Fruit fly (Drosophila melanogaster) whole organism, embryonic: ENCODE measurements around the gene CG7227.

Source experiments
- ATbp ChIP-seq: fragments of 200-800 bp; sonication (Bioruptor generic); optimal IDR thresholded peaks from 2 replicates; lab custom pipeline; 2017; ENCODE audit warnings: missing biosample characterization, mild to moderate bottlenecking, missing genetic modification characterization, missing genetic modification reagents
- Asciz ChIP-seq: fragments of 200-800 bp; sonication (Bioruptor generic); optimal IDR thresholded peaks from 2 replicates; lab custom pipeline; 2017; ENCODE audit warnings: missing biosample characterization, mild to moderate bottlenecking, missing genetic modification characterization, missing genetic modification reagents
- BEAF-32 ChIP-seq: fragments of 200-800 bp; sonication (Bioruptor generic); optimal IDR thresholded peaks from 3 replicates; lab custom pipeline; 2017; ENCODE audit warnings: missing biosample characterization, missing genetic modification characterization, mild to moderate bottlenecking, moderate library complexity, missing genetic modification reagents
- Bteb2 ChIP-seq: fragments of 200-800 bp; sonication (Bioruptor generic); optimal IDR thresholded peaks from 2 replicates; lab custom pipeline; 2016; ENCODE audit warnings: missing biosample characterization, missing genetic modification characterization
- CG11696 ChIP-seq: fragments of 200-800 bp; sonication (Bioruptor generic); IDR thresholded peaks from 2 replicates; pipeline ENCODE4 v1.3.6; 2022; ENCODE audit warnings: missing biosample characterization, missing genetic modification characterization
- CG12236 ChIP-seq: fragments of 200-800 bp; sonication (Bioruptor generic); optimal IDR thresholded peaks from 2 replicates; lab custom pipeline; 2016; ENCODE audit warnings: missing biosample characterization, missing genetic modification characterization
- CG13424 ChIP-seq: fragments of 200-800 bp; sonication (Bioruptor generic); optimal IDR thresholded peaks from 2 replicates; lab custom pipeline; 2019; ENCODE audit warnings: missing biosample characterization, mild to moderate bottlenecking, missing genetic modification characterization, moderate library complexity
- CG14050 ChIP-seq: fragments of 200-800 bp; sonication (Bioruptor generic); IDR thresholded peaks from 3 replicates; pipeline ENCODE4 v1.3.6; 2022; ENCODE audit warnings: missing biosample characterization, missing genetic modification characterization
- CG14667 ChIP-seq: fragments of 200-800 bp; sonication (Bioruptor generic); IDR thresholded peaks from 2 replicates; pipeline ENCODE4 v1.3.6; 2022; ENCODE audit warnings: missing biosample characterization, missing genetic modification characterization
- CG15514 ChIP-seq: fragments of 200-800 bp; sonication (Bioruptor generic); optimal IDR thresholded peaks from 3 replicates; lab custom pipeline; 2017; ENCODE audit warnings: missing biosample characterization, missing genetic modification characterization, mild to moderate bottlenecking, moderate library complexity, missing genetic modification reagents
- CG1647 ChIP-seq: fragments of 200-800 bp; sonication (Bioruptor generic); optimal IDR thresholded peaks from 3 replicates; lab custom pipeline; 2016; ENCODE audit warnings: missing biosample characterization, missing genetic modification characterization
- CG16815 ChIP-seq: fragments of 200-800 bp; sonication (Bioruptor generic); optimal IDR thresholded peaks from 3 replicates; lab custom pipeline; 2017; ENCODE audit warnings: missing biosample characterization, mild to moderate bottlenecking, missing genetic modification characterization
- CG16863 ChIP-seq: fragments of 200-800 bp; sonication (Bioruptor generic); optimal IDR thresholded peaks from 3 replicates; lab custom pipeline; 2016; ENCODE audit warnings: missing biosample characterization, missing genetic modification characterization
- CG17385 ChIP-seq: fragments of 200-800 bp; sonication (Bioruptor generic); optimal IDR thresholded peaks from 3 replicates; lab custom pipeline; 2018; ENCODE audit warnings: missing biosample characterization, mild to moderate bottlenecking, missing genetic modification characterization
- CG2120 ChIP-seq: fragments of 200-800 bp; sonication (Bioruptor generic); optimal IDR thresholded peaks from 3 replicates; lab custom pipeline; 2016; ENCODE audit warnings: missing biosample characterization, missing genetic modification characterization
- CG30020 ChIP-seq: fragments of 200-800 bp; optimal IDR thresholded peaks from 2 replicates; lab custom pipeline; 2019; ENCODE audit warnings: missing biosample characterization, mild to moderate bottlenecking, missing genetic modification characterization, moderate library complexity
- CG4730 ChIP-seq: fragments of 200-800 bp; sonication (Bioruptor generic); IDR thresholded peaks from 2 replicates; pipeline ENCODE4 v1.3.6; 2022; ENCODE audit warnings: missing biosample characterization, missing genetic modification characterization
- CG5245 ChIP-seq: fragments of 200-800 bp; sonication (Bioruptor generic); optimal IDR thresholded peaks from 3 replicates; lab custom pipeline; 2016; ENCODE audit warnings: missing biosample characterization, missing genetic modification characterization
- CG6689 ChIP-seq: fragments of 200-800 bp; sonication (Bioruptor generic); IDR thresholded peaks from 2 replicates; pipeline ENCODE4 v1.3.6; 2022; ENCODE audit warnings: missing biosample characterization, missing genetic modification characterization
- CG6813 ChIP-seq: fragments of 200-800 bp; sonication (Bioruptor generic); optimal IDR thresholded peaks from 2 replicates; lab custom pipeline; 2017; ENCODE audit warnings: missing biosample characterization, missing genetic modification characterization, mild to moderate bottlenecking, moderate library complexity, missing genetic modification reagents
- CG7357 ChIP-seq: fragments of 200-800 bp; sonication (Bioruptor generic); IDR thresholded peaks from 3 replicates; pipeline ENCODE4 v1.3.6; 2022; ENCODE audit warnings: missing biosample characterization, missing genetic modification characterization
- CG7556 ChIP-seq: fragments of 200-800 bp; sonication (Bioruptor generic); optimal IDR thresholded peaks from 2 replicates; lab custom pipeline; 2017; ENCODE audit warnings: missing biosample characterization, mild to moderate bottlenecking, missing genetic modification characterization
- CG8290 ChIP-seq, 3 experiments: fragments of 200-800 bp; sonication (Bioruptor generic); optimal IDR thresholded peaks; 2 replicates each; lab custom pipeline; 2016 to 2019; ENCODE audit warnings: missing biosample characterization in 3 of 3, missing genetic modification characterization in 3 of 3, mild to moderate bottlenecking in 2 of 3, moderate library complexity in 1 of 3
- CG8924 ChIP-seq: fragments of 200-800 bp; optimal IDR thresholded peaks from 3 replicates; lab custom pipeline; 2019; ENCODE audit warnings: missing biosample characterization, mild to moderate bottlenecking, missing genetic modification characterization, moderate library complexity
- E2f1 ChIP-seq: fragments of 200-800 bp; sonication (Bioruptor generic); IDR thresholded peaks from 2 replicates; pipeline ENCODE4 v1.3.6; 2022; ENCODE audit warnings: missing biosample characterization, missing genetic modification characterization
- Elba2 ChIP-seq: fragments of 200-800 bp; sonication (Bioruptor generic); optimal IDR thresholded peaks from 3 replicates; lab custom pipeline; 2016; ENCODE audit warnings: missing biosample characterization, missing genetic modification characterization
- Hand ChIP-seq: fragments of 200-800 bp; sonication (Bioruptor generic); optimal IDR thresholded peaks from 2 replicates; lab custom pipeline; 2017; ENCODE audit warnings: mild to moderate bottlenecking, missing biosample characterization, missing genetic modification reagents, missing genetic modification characterization
- Kr ChIP-seq: fragments of 200-800 bp; sonication (Bioruptor generic); optimal IDR thresholded peaks from 2 replicates; lab custom pipeline; 2017; ENCODE audit warnings: missing biosample characterization, mild to moderate bottlenecking, missing genetic modification characterization
- Myb ChIP-seq: fragments of 200-800 bp; sonication (Bioruptor generic); optimal IDR thresholded peaks from 2 replicates; lab custom pipeline; 2016; ENCODE audit warnings: missing biosample characterization, missing genetic modification characterization
- NFAT ChIP-seq: fragments of 200-800 bp; sonication (Bioruptor generic); IDR thresholded peaks from 2 replicates; pipeline ENCODE4 v1.3.6; 2022; ENCODE audit warnings: missing biosample characterization, missing genetic modification characterization
- Ravus ChIP-seq: fragments of 200-800 bp; sonication (Bioruptor generic); IDR thresholded peaks from 2 replicates; pipeline ENCODE4 v1.3.6; 2022; ENCODE audit warnings: missing biosample characterization, missing genetic modification characterization
- Side ChIP-seq: fragments of 200-800 bp; sonication (Bioruptor generic); optimal IDR thresholded peaks from 2 replicates; lab custom pipeline; 2016; ENCODE audit warnings: missing biosample characterization, missing genetic modification characterization
- Six4 ChIP-seq: fragments of 200-800 bp; sonication (Bioruptor generic); optimal IDR thresholded peaks from 2 replicates; lab custom pipeline; 2016; ENCODE audit warnings: missing biosample characterization, missing genetic modification characterization
- Xrp1 ChIP-seq: fragments of 200-800 bp; sonication (Bioruptor generic); IDR thresholded peaks from 2 replicates; pipeline ENCODE4 v1.3.6; 2022; ENCODE audit warnings: missing biosample characterization, missing genetic modification characterization
- aop ChIP-seq: fragments of 200-800 bp; sonication (Bioruptor generic); IDR thresholded peaks from 2 replicates; pipeline ENCODE4 v1.3.6; 2022; ENCODE audit warnings: missing biosample characterization, missing genetic modification characterization
- ara ChIP-seq: fragments of 200-800 bp; sonication (Bioruptor generic); IDR thresholded peaks from 2 replicates; pipeline ENCODE4 v1.3.6; 2022; ENCODE audit warnings: missing biosample characterization, missing genetic modification characterization
- bsh ChIP-seq, 2 experiments: fragments of 200-800 bp; sonication (Bioruptor generic); optimal IDR thresholded peaks; 2 replicates each; lab custom pipeline; 2017 to 2018; ENCODE audit warnings: mild to moderate bottlenecking in 2 of 2, missing biosample characterization in 2 of 2, missing genetic modification characterization in 2 of 2, moderate library complexity in 1 of 2
- btn ChIP-seq: fragments of 200-800 bp; sonication (Bioruptor generic); optimal IDR thresholded peaks from 2 replicates; lab custom pipeline; 2016; ENCODE audit warnings: missing biosample characterization, missing genetic modification characterization
- ci ChIP-seq: fragments of 200-800 bp; sonication (Bioruptor generic); IDR thresholded peaks from 3 replicates; pipeline ENCODE4 v1.3.6; 2022; ENCODE audit warnings: missing biosample characterization, missing genetic modification characterization
- fd96Cb ChIP-seq: fragments of 200-800 bp; sonication (Bioruptor generic); optimal IDR thresholded peaks from 2 replicates; lab custom pipeline; 2018; ENCODE audit warnings: missing biosample characterization, mild to moderate bottlenecking, missing genetic modification characterization, moderate library complexity
- gem ChIP-seq: fragments of 200-800 bp; sonication (Bioruptor generic); optimal IDR thresholded peaks from 2 replicates; lab custom pipeline; 2019; ENCODE audit warnings: missing biosample characterization, mild to moderate bottlenecking, missing genetic modification characterization, moderate library complexity
- hth ChIP-seq: fragments of >200 bp; optimal IDR thresholded peaks from 2 replicates; lab custom pipeline; 2017; ENCODE audit warnings: inconsistent platforms
- ken ChIP-seq: fragments of 200-800 bp; sonication (Bioruptor generic); IDR thresholded peaks from 3 replicates; pipeline ENCODE4 v1.3.6; 2022; ENCODE audit warnings: missing biosample characterization, missing genetic modification characterization
- mam ChIP-seq: fragments of 200-800 bp; sonication (Bioruptor generic); optimal IDR thresholded peaks from 3 replicates; lab custom pipeline; 2016; ENCODE audit warnings: missing biosample characterization, missing genetic modification characterization
- pfk ChIP-seq: fragments of 200-800 bp; sonication (Bioruptor generic); optimal IDR thresholded peaks from 2 replicates; lab custom pipeline; 2018; ENCODE audit warnings: missing biosample characterization, mild to moderate bottlenecking, missing genetic modification characterization, moderate library complexity
- prd ChIP-seq, 3 experiments: fragments of >200 bp in 2 of 3; fragments of 200-800 bp in 1 of 3; sonication (Bioruptor generic) in 1 of 3; optimal IDR thresholded peaks in 2 of 3; IDR thresholded peaks in 1 of 3; 2 replicates in 2 of 3; 3 replicates in 1 of 3; pipeline versions ENCODE4 v1.3.6 to Lab custom; 2017 to 2022; ENCODE audit warnings: missing biosample characterization in 1 of 3, missing genetic modification characterization in 1 of 3
- sens ChIP-seq: fragments of 200-800 bp; sonication (Bioruptor generic); peaks from one replicate; lab custom pipeline; 2016; ENCODE audit warnings: missing biosample characterization, missing genetic modification characterization
- stc ChIP-seq: fragments of 200-800 bp; sonication (Bioruptor generic); IDR thresholded peaks from 2 replicates; pipeline ENCODE4 v1.3.6; 2022; ENCODE audit warnings: missing biosample characterization, missing genetic modification characterization
- vvl ChIP-seq: fragments of 200-800 bp; sonication (Bioruptor generic); IDR thresholded peaks from 2 replicates; pipeline ENCODE4 v1.3.6; 2022; ENCODE audit warnings: missing biosample characterization, missing genetic modification characterization
- yki ChIP-seq: fragments of >200 bp; optimal IDR thresholded peaks from 3 replicates; lab custom pipeline; 2018
- zen ChIP-seq: fragments of 200-800 bp; sonication (Bioruptor generic); optimal IDR thresholded peaks from 3 replicates; lab custom pipeline; 2018; ENCODE audit warnings: missing biosample characterization, mild to moderate bottlenecking, missing genetic modification characterization, moderate library complexity

The CG7227 gene

dm6 chr2L:7964611-7965010, 33.3 kb downstream of the CG7227 start (continued):
- no peak for TF ChIP-seq Kr (GFP tag; lab: Kevin White, UChicago)
- TF ChIP-seq prd (optimal IDR thresholded peaks at IDR 0.05; lab: Kevin White, UChicago): no peak
- peak; percentile 88 for TF ChIP-seq prd (GFP tag; IDR thresholded peaks at IDR 0.05; lab: Robert Waterston, UW)
- peak; percentile 53 for TF ChIP-seq Ravus (GFP tag; lab: Robert Waterston, UW)
- no peak for TF ChIP-seq hth (lab: Kevin White, UChicago)
- peak; percentile 76 for TF ChIP-seq CG14667 (GFP tag; lab: Robert Waterston, UW)
- TF ChIP-seq Hand (GFP tag; lab: Kevin White, UChicago): no peak
- TF ChIP-seq CG5245 (GFP tag; lab: Kevin White, UChicago): peak; percentile 53
- peak; percentile 29 for TF ChIP-seq CG15514 (GFP tag; lab: Kevin White, UChicago)
- peak; percentile 69 for TF ChIP-seq CG16863 (GFP tag; lab: Kevin White, UChicago)
- TF ChIP-seq CG6813: peak; percentile 31
- peak; percentile 38; the same call in 1 of the 2 replicates for TF ChIP-seq NFAT (GFP tag; lab: Robert Waterston, UW)
- TF ChIP-seq Side (GFP tag; lab: Kevin White, UChicago): peak; percentile 62
- peak; percentile 93 for TF ChIP-seq ci (GFP tag; lab: Robert Waterston, UW)
- peak; percentile 71 for TF ChIP-seq aop (GFP tag; lab: Robert Waterston, UW)
- TF ChIP-seq CG6689 (GFP tag; lab: Robert Waterston, UW): peak; percentile 84
- TF ChIP-seq Asciz (GFP tag; lab: Kevin White, UChicago): peak; percentile 73
- TF ChIP-seq E2f1 (GFP tag; lab: Robert Waterston, UW): peak; percentile 72
- TF ChIP-seq ATbp (GFP tag; lab: Kevin White, UChicago): peak; percentile 80
- peak; percentile 51 for TF ChIP-seq btn
- TF ChIP-seq gem (tag; lab: Kevin White, UChicago): peak; percentile 85
- peak; percentile 96 for TF ChIP-seq sens (GFP tag; lab: Kevin White, UChicago)
- no peak for TF ChIP-seq CG8290 (GFP tag; optimal IDR thresholded peaks at IDR 0.05; lab: Kevin White, UChicago)
- TF ChIP-seq CG8290 (tag; optimal IDR thresholded peaks at IDR 0.05; lab: Kevin White, UChicago): peak in 1 of 2 experiments; percentile 69
- peak; percentile 60 for TF ChIP-seq CG2120 (GFP tag; lab: Kevin White, UChicago)
- TF ChIP-seq vvl: peak; percentile 87
- TF ChIP-seq Xrp1 (GFP tag; lab: Robert Waterston, UW): peak; percentile 85
- peak; percentile 72 for TF ChIP-seq fd96Cb (tag; lab: Kevin White, UChicago)
- TF ChIP-seq BEAF-32 (GFP tag; lab: Kevin White, UChicago): no peak
- TF ChIP-seq CG17385 (GFP tag; lab: Kevin White, UChicago): peak; percentile 76
- TF ChIP-seq CG4730: peak; percentile 69
- TF ChIP-seq CG30020: no peak
- peak; percentile 49 for TF ChIP-seq CG16815 (GFP tag; lab: Kevin White, UChicago)
- peak; percentile 72 for TF ChIP-seq CG7556 (GFP tag; lab: Kevin White, UChicago)
- TF ChIP-seq mam: peak; percentile 68
- peak; percentile 83 for TF ChIP-seq stc (GFP tag; lab: Robert Waterston, UW)
- TF ChIP-seq Elba2 (GFP tag; lab: Kevin White, UChicago): peak; percentile 11
- TF ChIP-seq CG13424: peak; percentile 76
- TF ChIP-seq CG7357 (GFP tag; lab: Robert Waterston, UW): peak; percentile 74; the same call in 2 of the 3 replicates
- peak; percentile 38 for TF ChIP-seq ara (GFP tag; lab: Robert Waterston, UW)
- peak; percentile 74 for TF ChIP-seq ken
- TF ChIP-seq bsh (GFP tag; optimal IDR thresholded peaks at IDR 0.05; lab: Kevin White, UChicago): peak; percentile 64 to 74
- peak; percentile 62 for TF ChIP-seq Bteb2 (GFP tag; lab: Kevin White, UChicago)
- TF ChIP-seq zen: peak; percentile 31
- peak; percentile 73; the same call in 2 of the 3 replicates for TF ChIP-seq CG14050
- no peak for TF ChIP-seq yki
- peak; percentile 47; the same call in 1 of the 2 replicates for TF ChIP-seq CG11696
- no peak for TF ChIP-seq pfk (GFP tag; lab: Kevin White, UChicago)
- TF ChIP-seq CG1647: peak; percentile 24
- TF ChIP-seq CG12236 (GFP tag; lab: Kevin White, UChicago): peak; percentile 62
- peak; percentile 71 for TF ChIP-seq CG8924 (tag; lab: Kevin White, UChicago)
- TF ChIP-seq Six4 (GFP tag; lab: Kevin White, UChicago): peak; percentile 30
- TF ChIP-seq Myb (GFP tag; lab: Kevin White, UChicago): peak; percentile 39
